Fruit fly (Drosophila melanogaster) whole organism, pupa: ENCODE measurements around the gene SclA.

Experiments used
- CG10348 ChIP-seq: fragments of 200-800 bp; sonication (Bioruptor generic); IDR thresholded peaks from 2 replicates; pipeline ENCODE4 v1.3.6; 2022; ENCODE audit warnings: missing biosample characterization, missing genetic modification characterization
- CG12605 ChIP-seq: fragments of 200-800 bp; sonication (Bioruptor generic); IDR thresholded peaks from 2 replicates; pipeline ENCODE4 v1.3.6; 2022; ENCODE audit warnings: missing biosample characterization, missing genetic modification characterization
- CG13204 ChIP-seq: fragments of 200-800 bp; sonication (Bioruptor generic); optimal IDR thresholded peaks from 2 replicates; lab custom pipeline; 2018; ENCODE audit warnings: missing biosample characterization, mild to moderate bottlenecking, missing genetic modification characterization, moderate library complexity
- CG14655 ChIP-seq: fragments of 200-800 bp; sonication (Bioruptor generic); optimal IDR thresholded peaks from 3 replicates; lab custom pipeline; 2017; ENCODE audit warnings: mild to moderate bottlenecking, missing biosample characterization, missing genetic modification reagents, missing genetic modification characterization
- CG15710 ChIP-seq: fragments of 200-800 bp; sonication (Bioruptor generic); optimal IDR thresholded peaks from 2 replicates; lab custom pipeline; 2018; ENCODE audit warnings: missing biosample characterization, mild to moderate bottlenecking, missing genetic modification characterization, moderate library complexity
- CG17806 ChIP-seq: fragments of 200-800 bp; sonication (Bioruptor generic); optimal IDR thresholded peaks from 2 replicates; lab custom pipeline; 2018; ENCODE audit warnings: missing biosample characterization, mild to moderate bottlenecking, missing genetic modification characterization, moderate library complexity
- CG32121 ChIP-seq: fragments of 200-800 bp; sonication (Bioruptor generic); IDR thresholded peaks from 2 replicates; pipeline ENCODE4 v1.3.6; 2022; ENCODE audit warnings: missing biosample characterization, missing genetic modification characterization
- CG34367 ChIP-seq: fragments of 200-800 bp; sonication (Bioruptor generic); optimal IDR thresholded peaks from 2 replicates; lab custom pipeline; 2018; ENCODE audit warnings: missing biosample characterization, mild to moderate bottlenecking, missing genetic modification characterization
- CG4496 ChIP-seq: fragments of 200-800 bp; sonication (Bioruptor generic); IDR thresholded peaks from 3 replicates; pipeline ENCODE4 v1.3.6; 2022; ENCODE audit warnings: missing biosample characterization, missing genetic modification characterization
- CG8159 ChIP-seq: fragments of 200-800 bp; sonication (Bioruptor generic); optimal IDR thresholded peaks from 3 replicates; lab custom pipeline; 2018; ENCODE audit warnings: missing biosample characterization, mild to moderate bottlenecking, missing genetic modification characterization, moderate library complexity
- CG8301 ChIP-seq: fragments of 200-800 bp; sonication (Bioruptor generic); optimal IDR thresholded peaks from 2 replicates; lab custom pipeline; 2018; ENCODE audit warnings: missing biosample characterization, mild to moderate bottlenecking, missing genetic modification characterization
- CG9948 ChIP-seq: fragments of 200-800 bp; sonication (Bioruptor generic); optimal IDR thresholded peaks from 2 replicates; lab custom pipeline; 2018; ENCODE audit warnings: missing biosample characterization, mild to moderate bottlenecking, missing genetic modification characterization, moderate library complexity
- D1 ChIP-seq: fragments of 200-800 bp; sonication (Bioruptor generic); optimal IDR thresholded peaks from 2 replicates; lab custom pipeline; 2018; ENCODE audit warnings: missing biosample characterization, mild to moderate bottlenecking, missing genetic modification characterization, moderate library complexity
- EcR ChIP-seq: fragments of 200-800 bp; sonication (Bioruptor generic); optimal IDR thresholded peaks from 3 replicates; lab custom pipeline; 2019; ENCODE audit warnings: missing biosample characterization, missing genetic modification characterization, mild to moderate bottlenecking, moderate library complexity, missing genetic modification reagents
- Ets98B ChIP-seq: fragments of 200-800 bp; sonication (Bioruptor generic); IDR thresholded peaks from 2 replicates; pipeline ENCODE4 v1.3.6; 2022; ENCODE audit warnings: missing biosample characterization, missing genetic modification characterization
- Pif1A ChIP-seq: fragments of 200-800 bp; sonication (Bioruptor generic); optimal IDR thresholded peaks from 3 replicates; lab custom pipeline; 2016; ENCODE audit warnings: missing biosample characterization, missing genetic modification characterization
- Pif1B ChIP-seq: fragments of 200-800 bp; sonication (Bioruptor generic); optimal IDR thresholded peaks from 3 replicates; lab custom pipeline; 2016; ENCODE audit warnings: missing biosample characterization, missing genetic modification characterization
- Snoo ChIP-seq: fragments of 200-800 bp; sonication (Bioruptor generic); optimal IDR thresholded peaks from 3 replicates; lab custom pipeline; 2017; ENCODE audit warnings: missing biosample characterization, mild to moderate bottlenecking, missing genetic modification characterization, inconsistent platforms
- fd96Ca ChIP-seq: fragments of 200-800 bp; sonication (Bioruptor generic); IDR thresholded peaks from 3 replicates; pipeline ENCODE4 v1.3.6; 2022; ENCODE audit warnings: missing biosample characterization, missing genetic modification characterization
- gl ChIP-seq: fragments of 200-800 bp; sonication (Bioruptor generic); optimal IDR thresholded peaks from 2 replicates; lab custom pipeline; 2018; ENCODE audit warnings: missing biosample characterization, mild to moderate bottlenecking, missing genetic modification characterization
- rn ChIP-seq: fragments of 200-800 bp; sonication (Bioruptor generic); IDR thresholded peaks from 2 replicates; pipeline ENCODE4 v1.3.6; 2022; ENCODE audit warnings: missing biosample characterization, missing genetic modification characterization

The SclA gene

dm6 chr2L:16824905-16825333 lies 12.9 kb upstream of the SclA start, which contains the start of gene Cse1:
Gene Cse1 (minus strand): TSS chr2L:16825207.
- TF ChIP-seq CG9948 (tag; lab: Kevin White, UChicago) (no peak), CG17806 (no peak), CG14655 (GFP tag; lab: Kevin White, UChicago) (no peak)

dm6 chr2L:16826872-16827506 lies 10.8 kb upstream of the SclA start, which contains the start of gene AspRS-m:
Gene AspRS-m (plus strand): TSS chr2L:16827078.
- TF ChIP-seq CG17806 (no peak), CG12605 (GFP tag; lab: Robert Waterston, UW) (no peak), CG14655 (GFP tag; lab: Kevin White, UChicago) (no peak), Ets98B (GFP tag; lab: Robert Waterston, UW) (no peak)

dm6 chr2L:16834402-16834801 lies 3.4 kb upstream of the SclA start, which contains the start of gene CG13282:
Gene CG13282 (minus strand): TSS chr2L:16834502.
- TF ChIP-seq CG12605 (GFP tag; lab: Robert Waterston, UW) (no peak), Ets98B (GFP tag; lab: Robert Waterston, UW) (no peak), CG4496 (no peak), CG14655 (GFP tag; lab: Kevin White, UChicago) (no peak), D1 (tag; lab: Kevin White, UChicago) (no peak), CG32121 (GFP tag; lab: Robert Waterston, UW) (no peak)

dm6 chr2L:16837158-16837557 lies 614 bp upstream of the SclA start, which contains the start of gene Nepl9:
Gene Nepl9 (minus strand): TSS chr2L:16837258.
- TF ChIP-seq CG9948 (tag; lab: Kevin White, UChicago) (no peak), CG4496 (no peak), CG34367 (no peak)

- TF ChIP-seq gl (tag; lab: Kevin White, UChicago), result no peak
- no peak for TF ChIP-seq CG13204 (GFP tag; lab: Kevin White, UChicago)
- no peak for TF ChIP-seq CG8301
- TF ChIP-seq Pif1B (GFP tag; lab: Kevin White, UChicago), result no peak
- TF ChIP-seq CG14655 (GFP tag; lab: Kevin White, UChicago), result no peak
- no peak for TF ChIP-seq Snoo (tag; lab: Kevin White, UChicago)
- no peak for TF ChIP-seq CG34367
- TF ChIP-seq rn, result no peak
- no peak for TF ChIP-seq CG15710
- TF ChIP-seq Ets98B (GFP tag; lab: Robert Waterston, UW), result no peak
- TF ChIP-seq CG32121 (GFP tag; lab: Robert Waterston, UW), result no peak
- TF ChIP-seq Pif1A (GFP tag; lab: Kevin White, UChicago), result no peak
- TF ChIP-seq D1 (tag; lab: Kevin White, UChicago), result no peak
- no peak for TF ChIP-seq CG17806
- no peak for TF ChIP-seq EcR (GFP tag; lab: Kevin White, UChicago)
- no peak for TF ChIP-seq CG12605 (GFP tag; lab: Robert Waterston, UW)
- no peak for TF ChIP-seq CG4496
- TF ChIP-seq fd96Ca (GFP tag; lab: Robert Waterston, UW), result no peak
- TF ChIP-seq CG8159 (tag; lab: Kevin White, UChicago), result no peak
- TF ChIP-seq CG10348, result no peak
- TF ChIP-seq, all 21 proteins: peak for 0
Observed at dm6 chr2L:16839665-16840064, 1.9 kb downstream of the SclA start.

DNA sequence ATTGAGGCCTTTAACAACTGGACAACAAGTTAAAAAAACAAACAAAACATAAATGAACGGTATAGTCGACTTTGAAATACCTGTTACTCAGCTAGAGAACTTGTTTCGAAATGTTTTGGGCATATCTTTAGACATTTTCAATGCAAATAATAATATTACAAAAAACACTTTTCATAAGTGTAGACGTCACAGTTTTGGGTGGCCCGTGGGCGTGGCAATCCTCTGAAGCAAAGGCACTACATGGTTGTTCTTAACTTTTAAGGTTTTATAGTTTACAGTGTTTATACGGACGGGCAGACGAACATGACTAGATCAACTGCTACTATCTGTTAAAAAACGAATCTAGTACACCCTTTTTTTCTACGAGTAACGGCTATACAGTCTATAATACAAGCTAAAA lies 4.7 kb downstream of the SclA start:
- TF ChIP-seq CG12605 (GFP tag; lab: Robert Waterston, UW) (no peak), CG10348 (no peak), CG9948 (tag; lab: Kevin White, UChicago) (no peak), Pif1A (GFP tag; lab: Kevin White, UChicago) (peak; percentile 52), Pif1B (GFP tag; lab: Kevin White, UChicago) (peak; percentile 27), rn (no peak), CG8301 (no peak), CG8159 (tag; lab: Kevin White, UChicago) (no peak), CG13204 (GFP tag; lab: Kevin White, UChicago) (no peak)

DNA sequence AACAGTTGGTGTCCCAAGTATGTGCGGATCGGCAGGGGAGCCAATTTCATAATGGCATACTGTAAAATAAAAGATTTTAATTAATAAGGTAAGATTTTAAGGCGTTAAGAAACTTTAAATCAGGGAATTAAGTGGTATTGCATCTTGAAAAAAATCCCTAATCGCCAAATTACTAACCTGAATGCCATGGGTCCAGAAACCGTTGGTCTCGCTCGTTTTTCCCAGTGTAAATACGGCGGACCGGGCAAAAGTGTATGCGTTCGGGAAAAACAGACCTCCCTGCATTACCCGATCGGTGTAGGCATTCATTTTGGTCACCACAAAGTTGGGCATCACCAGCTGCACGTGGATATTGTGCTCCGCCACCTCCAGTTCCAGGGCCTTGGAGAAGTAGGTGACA lies 5.6 kb downstream of the SclA start:
- TF ChIP-seq CG4496 (peak; percentile 41; the same call in 1 of the 3 replicates), CG8159 (tag; lab: Kevin White, UChicago) (no peak), rn (no peak), Pif1B (GFP tag; lab: Kevin White, UChicago) (no peak), CG12605 (GFP tag; lab: Robert Waterston, UW) (no peak), CG14655 (GFP tag; lab: Kevin White, UChicago) (peak; percentile 24), CG32121 (GFP tag; lab: Robert Waterston, UW) (peak; percentile 46), CG15710 (no peak), Snoo (tag; lab: Kevin White, UChicago) (peak; percentile 40), EcR (GFP tag; lab: Kevin White, UChicago) (no peak), D1 (tag; lab: Kevin White, UChicago) (no peak), CG9948 (tag; lab: Kevin White, UChicago) (peak; percentile 7), Ets98B (GFP tag; lab: Robert Waterston, UW) (0 out of 2 replicates have a peak, but pooled peaks have one; percentile 7), gl (tag; lab: Kevin White, UChicago) (no peak), CG8301 (peak; percentile 28), CG17806 (no peak), Pif1A (GFP tag; lab: Kevin White, UChicago) (no peak)
